Worm (Caenorhabditis elegans): Measurements from ENCODE around the gene F56H9.9.

- no peak for TF ChIP-seq R02D3.7 (tag; optimal IDR thresholded peaks at IDR 0.05)
- TF ChIP-seq egl-27 (tag; optimal IDR thresholded peaks at IDR 0.05): no peak
- TF ChIP-seq nhr-12 (tag; optimal IDR thresholded peaks at IDR 0.05): no peak
- TF ChIP-seq ama-1 (optimal IDR thresholded peaks at IDR 0.05): no peak
- no peak for TF ChIP-seq ztf-11 (tag; optimal IDR thresholded peaks at IDR 0.05)
- TF ChIP-seq unc-62 (GFP tag; optimal IDR thresholded peaks at IDR 0.05): no peak
- TF ChIP-seq skn-1 (tag; optimal IDR thresholded peaks at IDR 0.05): no peak
- TF ChIP-seq unc-55 (GFP tag; optimal IDR thresholded peaks at IDR 0.05): no peak
- no peak for TF ChIP-seq lsy-2 (tag; optimal IDR thresholded peaks at IDR 0.05)
- TF ChIP-seq nhr-10 (tag; optimal IDR thresholded peaks at IDR 0.05): no peak
- TF ChIP-seq C34F6.9 (tag; optimal IDR thresholded peaks at IDR 0.05): no peak
- no peak for TF ChIP-seq nhr-237 (tag; optimal IDR thresholded peaks at IDR 0.05)
- no peak for TF ChIP-seq elt-3 (tag; optimal IDR thresholded peaks at IDR 0.05)
Observed at ce11 chrV:12673745-12674144, 49.5 kb upstream of the F56H9.9 start.
